Worm (Caenorhabditis elegans) whole organism, L4 larva: Measurements from ENCODE around the gene cyp-14A4.

Source experiments
- hlh-30 ChIP-seq: sonication (generic microtip); optimal IDR thresholded peaks from 2 replicates; lab custom pipeline; 2017; ENCODE audit warnings: antibody characterized with exemption, mild to moderate bottlenecking, missing genetic modification characterization, missing compliant biosample characterization; ENCODE audit not compliant: insufficient read depth
- lin-39 ChIP-seq: fragments of 150-350 bp; optimal IDR thresholded peaks from 2 replicates; lab custom pipeline; 2014; ENCODE audit warnings: missing biosample characterization, missing genetic modification reagents, missing genetic modification characterization
- nhr-77 ChIP-seq: fragments of 150-350 bp; optimal IDR thresholded peaks from 2 replicates; lab custom pipeline; 2014; ENCODE audit warnings: missing biosample characterization, missing genetic modification characterization
- sdz-12 ChIP-seq: fragments of 200-800 bp; sonication (Bioruptor generic); optimal IDR thresholded peaks from 2 replicates; lab custom pipeline; 2018; ENCODE audit warnings: mild to moderate bottlenecking, missing genetic modification characterization, missing compliant biosample characterization
- unc-62 ChIP-seq, 3 experiments: fragments of 150-350 bp in 1 of 3; sonication (generic microtip); optimal IDR thresholded peaks in 2 of 3; peaks in 1 of 3; 1 replicate in 1 of 3; 2 replicates in 2 of 3; lab custom pipeline; 2014 to 2017; ENCODE audit warnings: missing biosample characterization in 3 of 3, missing genetic modification characterization in 3 of 3, missing genetic modification reagents in 3 of 3, missing genotype in 1 of 3
- zag-1 ChIP-seq: fragments of 150-350 bp; optimal IDR thresholded peaks from 2 replicates; lab custom pipeline; 2014; ENCODE audit warnings: missing biosample characterization, missing genetic modification characterization

- TF ChIP-seq sdz-12 (no peak), nhr-77 (tag; lab: Kevin White, UChicago) (no peak), unc-62 (GFP tag; optimal IDR thresholded peaks at IDR 0.05 in 1 of 2; lab: Kevin White, UChicago) (no peak), unc-62 (tag; optimal IDR thresholded peaks at IDR 0.05; lab: Kevin White, UChicago) (no peak), hlh-30 (no peak), lin-39 (tag; lab: Kevin White, UChicago) (no peak), zag-1 (tag; lab: Kevin White, UChicago) (no peak)
These were observed 46.9 kb downstream of the cyp-14A4 start, which contains the start of gene K08H2.3 for ce11 chrX:13237102-13237501.
